Worm (Caenorhabditis elegans): Measurements from ENCODE around the gene Y42H9AR.1.
A peak's percentile ranks its signal among the peaks of the same experiment; 100 is the strongest.

The Y42H9AR.1 gene

ce11 chrIV:8107502-8107901 lies 5.7 kb upstream of the Y42H9AR.1 start, which contains the start of gene rabs-5:
rabs-5 (minus strand) TSS chrIV:8107602.
- TF ChIP-seq pat-9 (tag; optimal IDR thresholded peaks at IDR 0.05) (no peak), ceh-14 (tag; optimal IDR thresholded peaks at IDR 0.05) (no peak), ceh-24 (tag; optimal IDR thresholded peaks at IDR 0.05) (no peak), unc-42 (tag; optimal IDR thresholded peaks at IDR 0.05) (no peak), pqm-1 (tag; optimal IDR thresholded peaks at IDR 0.05) (no peak), C08G9.2 (tag; optimal IDR thresholded peaks at IDR 0.05) (no peak), gmeb-2 (tag; optimal IDR thresholded peaks at IDR 0.05) (no peak), ttx-3 (tag; optimal IDR thresholded peaks at IDR 0.05) (no peak), pax-1 (tag; optimal IDR thresholded peaks at IDR 0.05) (no peak), pha-4 (tag; optimal IDR thresholded peaks at IDR 0.05) (no peak), unc-86 (tag; optimal IDR thresholded peaks at IDR 0.05) (no peak), C38D4.7 (GFP tag; optimal IDR thresholded peaks at IDR 0.05) (no peak), Y22D7AL.16 (tag; optimal IDR thresholded peaks at IDR 0.05) (no peak), tbx-2 (tag; optimal IDR thresholded peaks at IDR 0.05) (no peak), ama-1 (optimal IDR thresholded peaks at IDR 0.05) (no peak), ceh-31 (tag; optimal IDR thresholded peaks at IDR 0.05) (no peak), dmd-4 (tag; optimal IDR thresholded peaks at IDR 0.05; ENCODE audit: borderline replicate concordance) (no peak), ceh-34 (tag; optimal IDR thresholded peaks at IDR 0.05) (no peak), F13H6.1 (tag; optimal IDR thresholded peaks at IDR 0.05) (no peak)

ce11 chrIV:8112187-8112586 lies 1.0 kb upstream of the Y42H9AR.1 start, which contains the start of gene Y42H9AR.4:
Y42H9AR.4 (minus strand) TSS chrIV:8112218.
- TF ChIP-seq nfya-1 (tag; optimal IDR thresholded peaks at IDR 0.05): peak; percentile 9
- TF ChIP-seq ttx-3 (tag; optimal IDR thresholded peaks at IDR 0.05): no peak
- TF ChIP-seq unc-55 (GFP tag; optimal IDR thresholded peaks at IDR 0.05): no peak
- peak; percentile 11 for TF ChIP-seq ceh-14 (tag; optimal IDR thresholded peaks at IDR 0.05)
- no peak for TF ChIP-seq pqm-1 (tag; optimal IDR thresholded peaks at IDR 0.05)
- peak; percentile 14 for TF ChIP-seq ceh-19 (GFP tag; optimal IDR thresholded peaks at IDR 0.05)
- no peak for TF ChIP-seq ceh-9 (tag; optimal IDR thresholded peaks at IDR 0.05)
- no peak for TF ChIP-seq ceh-34 (tag; optimal IDR thresholded peaks at IDR 0.05)
- no peak for TF ChIP-seq hlh-15 (tag; optimal IDR thresholded peaks at IDR 0.05)
- no peak for TF ChIP-seq fkh-10 (GFP tag; optimal IDR thresholded peaks at IDR 0.05)
- TF ChIP-seq dve-1 (tag; optimal IDR thresholded peaks at IDR 0.05): no peak
- TF ChIP-seq ceh-30 (tag; optimal IDR thresholded peaks at IDR 0.05): no peak
- TF ChIP-seq pag-3 (tag; optimal IDR thresholded peaks at IDR 0.05; ENCODE audit: borderline replicate concordance): no peak
- TF ChIP-seq pha-4 (tag; optimal IDR thresholded peaks at IDR 0.05): no peak
- no peak for TF ChIP-seq hlh-30 (tag; optimal IDR thresholded peaks at IDR 0.05; ENCODE audit: insufficient read depth)
- no peak for TF ChIP-seq tbx-7 (tag; optimal IDR thresholded peaks at IDR 0.05)
- TF ChIP-seq hlh-13 (GFP tag; optimal IDR thresholded peaks at IDR 0.05): no peak
- no peak for TF ChIP-seq lim-6 (tag; optimal IDR thresholded peaks at IDR 0.05)
- TF ChIP-seq ceh-31 (tag; optimal IDR thresholded peaks at IDR 0.05): peak; percentile 18
- no peak for TF ChIP-seq fax-1 (tag; optimal IDR thresholded peaks at IDR 0.05)
- TF ChIP-seq npax-4 (tag; optimal IDR thresholded peaks at IDR 0.05): no peak
- peak; percentile 25 for TF ChIP-seq ceh-48 (tag; optimal IDR thresholded peaks at IDR 0.05)
- no peak for TF ChIP-seq ceh-22 (tag; optimal IDR thresholded peaks at IDR 0.05)
- no peak for TF ChIP-seq nhr-11 (tag; optimal IDR thresholded peaks at IDR 0.05)
- TF ChIP-seq odd-2 (tag; optimal IDR thresholded peaks at IDR 0.05): no peak
- no peak for TF ChIP-seq C08G9.2 (tag; optimal IDR thresholded peaks at IDR 0.05)

ce11 chrIV:8112646-8113045 lies 547 bp upstream of the Y42H9AR.1 start:
- TF ChIP-seq dmd-4 (tag; optimal IDR thresholded peaks at IDR 0.05; ENCODE audit: borderline replicate concordance) (no peak), F13H6.1 (tag; optimal IDR thresholded peaks at IDR 0.05) (no peak), ceh-2 (tag; optimal IDR thresholded peaks at IDR 0.05) (no peak), Y22D7AL.16 (tag; optimal IDR thresholded peaks at IDR 0.05) (no peak), hlh-30 (tag; optimal IDR thresholded peaks at IDR 0.05; ENCODE audit: insufficient read depth) (no peak), unc-86 (tag; optimal IDR thresholded peaks at IDR 0.05) (no peak), hlh-6 (tag; optimal IDR thresholded peaks at IDR 0.05) (no peak), ref-2 (tag; optimal IDR thresholded peaks at IDR 0.05) (no peak), nhr-232 (tag; optimal IDR thresholded peaks at IDR 0.05) (no peak), pax-1 (tag; optimal IDR thresholded peaks at IDR 0.05) (no peak), mec-3 (tag; optimal IDR thresholded peaks at IDR 0.05; ENCODE audit: borderline replicate concordance) (no peak), ceh-45 (GFP tag; IDR thresholded peaks at IDR 0.05) (no peak), elt-2 (tag; optimal IDR thresholded peaks at IDR 0.05) (no peak), ceh-18 (tag; optimal IDR thresholded peaks at IDR 0.05) (no peak), eyg-1 (tag; optimal IDR thresholded peaks at IDR 0.05) (no peak), unc-3 (GFP tag; conservative IDR thresholded peaks at IDR 0.05) (no peak), unc-3 (tag; optimal IDR thresholded peaks at IDR 0.05) (no peak), pag-3 (tag; optimal IDR thresholded peaks at IDR 0.05; ENCODE audit: borderline replicate concordance) (no peak), gmeb-2 (tag; optimal IDR thresholded peaks at IDR 0.05) (no peak)

Data from whole organism, late embryonic.